Worm (Caenorhabditis elegans) whole organism, L2 larva: ENCODE data around the gene str-60.

Experiments
- ceh-82 ChIP-seq: fragments of 150-350 bp; optimal IDR thresholded peaks from 2 replicates; lab custom pipeline; 2014; ENCODE audit warnings: missing biosample characterization, missing genetic modification characterization
- elt-3 ChIP-seq: sonication (generic microtip); optimal IDR thresholded peaks from 2 replicates; lab custom pipeline; 2017; ENCODE audit warnings: missing biosample characterization, missing genetic modification characterization
- nhr-25 ChIP-seq: fragments of 150-350 bp; sonication (generic microtip); optimal IDR thresholded peaks from 3 replicates; lab custom pipeline; 2014; ENCODE audit warnings: missing biosample characterization, missing genetic modification characterization
- unc-62 ChIP-seq: fragments of 150-350 bp; optimal IDR thresholded peaks from 2 replicates; lab custom pipeline; 2014; ENCODE audit warnings: missing biosample characterization, missing genetic modification reagents, missing genetic modification characterization
- ztf-11 ChIP-seq: sonication (generic microtip); optimal IDR thresholded peaks from 2 replicates; lab custom pipeline; 2017; ENCODE audit warnings: missing biosample characterization, missing genetic modification characterization

- TF ChIP-seq elt-3 (tag; lab: Kevin White, UChicago) (no peak), ceh-82 (tag; lab: Kevin White, UChicago) (no peak), nhr-25 (tag; lab: Kevin White, UChicago) (no peak), ztf-11 (no peak), unc-62 (GFP tag; lab: Kevin White, UChicago) (no peak)
These were observed 6.5 kb upstream of the str-60 start for ce11 chrV:15891279-15891678.
